Fruit fly (Drosophila melanogaster): ENCODE data around the gene CG8840.

Gene CG8840

dm6 chr2L:3438078-3438477, 27.7 kb downstream of the CG8840 start:
- TF ChIP-seq CG8290 (GFP tag; optimal IDR thresholded peaks at IDR 0.05) = peak; percentile 87
- TF ChIP-seq CG8290 (tag; optimal IDR thresholded peaks at IDR 0.05) = peak; percentile 50 to 99
- no peak for TF ChIP-seq E2f2 (GFP tag; IDR thresholded peaks at IDR 0.05)

dm6 chr2L:3439502-3439901, 29.1 kb downstream of the CG8840 start:
- no peak for TF ChIP-seq dati (GFP tag; IDR thresholded peaks at IDR 0.05)
- no peak for TF ChIP-seq CG10462 (GFP tag; optimal IDR thresholded peaks at IDR 0.05)
- peak; percentile 24 for TF ChIP-seq PHDP (tag; optimal IDR thresholded peaks at IDR 0.05)
- no peak for TF ChIP-seq ftz-f1 (GFP tag; optimal IDR thresholded peaks at IDR 0.05)
- no peak for TF ChIP-seq CG4854 (GFP tag; optimal IDR thresholded peaks at IDR 0.05)
- TF ChIP-seq CG7556 (GFP tag; optimal IDR thresholded peaks at IDR 0.05) = no peak
- no peak for TF ChIP-seq gt (GFP tag; IDR thresholded peaks at IDR 0.05)
- TF ChIP-seq NFAT (GFP tag; IDR thresholded peaks at IDR 0.05) = no peak
- TF ChIP-seq lmd (GFP tag; IDR thresholded peaks at IDR 0.05) = no peak
- TF ChIP-seq esg (GFP tag; conservative IDR thresholded peaks at IDR 0.05) = no peak
- peak; percentile 10 for TF ChIP-seq Sox102F (GFP tag; optimal IDR thresholded peaks at IDR 0.05)
- TF ChIP-seq CG6254 (GFP tag; optimal IDR thresholded peaks at IDR 0.05) = no peak
- TF ChIP-seq B-H1 (GFP tag; IDR thresholded peaks at IDR 0.05) = no peak
- TF ChIP-seq gcm (GFP tag; optimal IDR thresholded peaks at IDR 0.05) = no peak
- TF ChIP-seq p53 (GFP tag; optimal IDR thresholded peaks at IDR 0.05) = no peak
- TF ChIP-seq row (GFP tag; IDR thresholded peaks at IDR 0.05) = peak; percentile 52
- no peak for TF ChIP-seq CG6765 (GFP tag; optimal IDR thresholded peaks at IDR 0.05)
- no peak for TF ChIP-seq Mad (GFP tag; optimal IDR thresholded peaks at IDR 0.05)
- TF ChIP-seq bbx (GFP tag; IDR thresholded peaks at IDR 0.05; ENCODE audit: partially characterized antibody) = no peak
- TF ChIP-seq CG30020 (tag; optimal IDR thresholded peaks at IDR 0.05) = no peak
- no peak for TF ChIP-seq Rx (GFP tag; IDR thresholded peaks at IDR 0.05)
- no peak for TF ChIP-seq CG12299 (tag; optimal IDR thresholded peaks at IDR 0.05)
- peak; percentile 43 for TF ChIP-seq CG14710 (tag; optimal IDR thresholded peaks at IDR 0.05)
- TF ChIP-seq CG16813 (GFP tag; IDR thresholded peaks at IDR 0.05; ENCODE audit: partially characterized antibody) = no peak
- no peak for TF ChIP-seq ash1 (GFP tag; optimal IDR thresholded peaks at IDR 0.05)
- TF ChIP-seq bsh (GFP tag; optimal IDR thresholded peaks at IDR 0.05) = peak in 1 of 2 experiments; percentile 54
- no peak for TF ChIP-seq CG14050 (GFP tag; IDR thresholded peaks at IDR 0.05)
- TF ChIP-seq ranshi (GFP tag; IDR thresholded peaks at IDR 0.05) = no peak
- TF ChIP-seq ap (GFP tag; IDR thresholded peaks at IDR 0.05) = no peak
- peak; percentile 31 for TF ChIP-seq CG33557 (GFP tag; optimal IDR thresholded peaks at IDR 0.05)
- no peak for TF ChIP-seq vvl (GFP tag; IDR thresholded peaks at IDR 0.05)
- peak; percentile 69 for TF ChIP-seq dmrt11E (tag; optimal IDR thresholded peaks at IDR 0.05)
- TF ChIP-seq Blimp-1 (GFP tag; optimal IDR thresholded peaks at IDR 0.05) = peak; percentile 44
- TF ChIP-seq Hey (tag; optimal IDR thresholded peaks at IDR 0.05) = no peak
- TF ChIP-seq cwo (GFP tag; optimal IDR thresholded peaks at IDR 0.05) = no peak
- TF ChIP-seq ato (GFP tag; IDR thresholded peaks at IDR 0.05; ENCODE audit: partially characterized antibody) = no peak
- TF ChIP-seq CG2116 (GFP tag; optimal IDR thresholded peaks at IDR 0.05) = no peak
- no peak for TF ChIP-seq Fer1 (GFP tag; optimal IDR thresholded peaks at IDR 0.05)
- TF ChIP-seq CG10267 (tag; optimal IDR thresholded peaks at IDR 0.05) = peak; percentile 30
- TF ChIP-seq Dbx (GFP tag; IDR thresholded peaks at IDR 0.05) = no peak
- no peak for TF ChIP-seq wdn (GFP tag; IDR thresholded peaks at IDR 0.05)
- no peak for TF ChIP-seq CG1832 (GFP tag; optimal IDR thresholded peaks at IDR 0.05)
- no peak for TF ChIP-seq CG3281 (GFP tag; optimal IDR thresholded peaks at IDR 0.05)
- TF ChIP-seq pb (GFP tag; optimal IDR thresholded peaks at IDR 0.05) = no peak
- no peak for TF ChIP-seq CG3163 (GFP tag; optimal IDR thresholded peaks at IDR 0.05)
- TF ChIP-seq CG10565 (GFP tag; optimal IDR thresholded peaks at IDR 0.05) = no peak
- TF ChIP-seq zfh2 (GFP tag; optimal IDR thresholded peaks at IDR 0.05) = no peak
- no peak for TF ChIP-seq usp (GFP tag; optimal IDR thresholded peaks at IDR 0.05)

Data from whole organism, embryonic.